Fruit fly (Drosophila melanogaster) whole organism, embryonic: Measurements from ENCODE around the gene Cpr65Aw.

ENCODE experiments used
- Atf6 ChIP-seq: fragments of 200-800 bp; sonication (Bioruptor generic); IDR thresholded peaks from 2 replicates; pipeline ENCODE4 v1.3.6; 2022; ENCODE audit warnings: missing biosample characterization, missing genetic modification characterization
- CG10565 ChIP-seq: fragments of 200-800 bp; sonication (Bioruptor generic); optimal IDR thresholded peaks from 3 replicates; lab custom pipeline; 2016; ENCODE audit warnings: missing biosample characterization, mild to moderate bottlenecking, missing genetic modification characterization
- CG10959 ChIP-seq: fragments of 200-800 bp; sonication (Bioruptor generic); IDR thresholded peaks from 2 replicates; pipeline ENCODE4 v1.3.6; 2022; ENCODE audit warnings: missing biosample characterization, missing genetic modification characterization
- CG12071 ChIP-seq: fragments of 200-800 bp; sonication (Bioruptor generic); optimal IDR thresholded peaks from 3 replicates; lab custom pipeline; 2018; ENCODE audit warnings: missing biosample characterization, mild to moderate bottlenecking, missing genetic modification characterization
- CG12659 ChIP-seq: fragments of 200-800 bp; sonication (Bioruptor generic); optimal IDR thresholded peaks from 3 replicates; lab custom pipeline; 2017; ENCODE audit warnings: mild to moderate bottlenecking, missing biosample characterization, missing genetic modification reagents, missing genetic modification characterization
- CG13287 ChIP-seq: fragments of 200-800 bp; sonication (Bioruptor generic); IDR thresholded peaks from 2 replicates; pipeline ENCODE4 v1.3.6; 2022; ENCODE audit warnings: missing biosample characterization, missing genetic modification characterization; ENCODE audit not compliant: partially characterized antibody
- CG15696 ChIP-seq: fragments of 200-800 bp; sonication (Bioruptor generic); optimal IDR thresholded peaks from 2 replicates; lab custom pipeline; 2019; ENCODE audit warnings: missing biosample characterization, mild to moderate bottlenecking, missing genetic modification characterization, moderate library complexity
- CG16815 ChIP-seq: fragments of 200-800 bp; sonication (Bioruptor generic); optimal IDR thresholded peaks from 3 replicates; lab custom pipeline; 2017; ENCODE audit warnings: missing biosample characterization, mild to moderate bottlenecking, missing genetic modification characterization
- CG17359 ChIP-seq: fragments of 200-800 bp; sonication (Bioruptor generic); optimal IDR thresholded peaks from 3 replicates; lab custom pipeline; 2018; ENCODE audit warnings: missing biosample characterization, mild to moderate bottlenecking, missing genetic modification characterization, moderate library complexity
- CG30431 ChIP-seq: fragments of 200-800 bp; sonication (Bioruptor generic); optimal IDR thresholded peaks from 2 replicates; lab custom pipeline; 2017; ENCODE audit warnings: missing biosample characterization, missing genetic modification characterization
- CG42726 ChIP-seq: fragments of 200-800 bp; sonication (Bioruptor generic); IDR thresholded peaks from 2 replicates; pipeline ENCODE4 v1.3.6; 2022; ENCODE audit warnings: missing biosample characterization, missing genetic modification characterization; ENCODE audit not compliant: partially characterized antibody
- CG4617 ChIP-seq: fragments of 200-800 bp; sonication (Bioruptor generic); optimal IDR thresholded peaks from 3 replicates; lab custom pipeline; 2016; ENCODE audit warnings: missing biosample characterization, missing genetic modification characterization, borderline replicate concordance
- CG5953 ChIP-seq: fragments of 200-800 bp; sonication (Bioruptor generic); IDR thresholded peaks from 2 replicates; pipeline ENCODE4 v1.3.6; 2022; ENCODE audit warnings: missing biosample characterization, missing genetic modification characterization
- CG6254 ChIP-seq: fragments of 200-800 bp; sonication (Bioruptor generic); optimal IDR thresholded peaks from 3 replicates; lab custom pipeline; 2017; ENCODE audit warnings: mild to moderate bottlenecking, missing biosample characterization, missing genetic modification reagents, missing genetic modification characterization
- CG6765 ChIP-seq: fragments of 200-800 bp; sonication (Bioruptor generic); optimal IDR thresholded peaks from 3 replicates; lab custom pipeline; 2017; ENCODE audit warnings: missing biosample characterization, mild to moderate bottlenecking, missing genetic modification characterization
- CG8359 ChIP-seq: fragments of 200-800 bp; sonication (Bioruptor generic); optimal IDR thresholded peaks from 2 replicates; lab custom pipeline; 2017; ENCODE audit warnings: missing biosample characterization, mild to moderate bottlenecking, missing genetic modification characterization, borderline replicate concordance
- CG9932 ChIP-seq: fragments of 200-800 bp; sonication (Bioruptor generic); IDR thresholded peaks from 2 replicates; pipeline ENCODE4 v1.3.6; 2022; ENCODE audit warnings: missing biosample characterization, missing genetic modification characterization
- CkIIα-i1 ChIP-seq: fragments of 200-800 bp; sonication (Bioruptor generic); IDR thresholded peaks from 2 replicates; pipeline ENCODE4 v1.3.6; 2022; ENCODE audit warnings: missing biosample characterization, missing genetic modification characterization
- E2f1 ChIP-seq: fragments of 200-800 bp; sonication (Bioruptor generic); IDR thresholded peaks from 2 replicates; pipeline ENCODE4 v1.3.6; 2022; ENCODE audit warnings: missing biosample characterization, missing genetic modification characterization
- Ets97D ChIP-seq: fragments of 200-800 bp; sonication (Bioruptor generic); optimal IDR thresholded peaks from 3 replicates; lab custom pipeline; 2016; ENCODE audit warnings: missing biosample characterization, missing genetic modification characterization
- Fer1 ChIP-seq: fragments of 200-800 bp; sonication (Bioruptor generic); optimal IDR thresholded peaks from 2 replicates; lab custom pipeline; 2017; ENCODE audit warnings: missing biosample characterization, mild to moderate bottlenecking, missing genetic modification characterization
- Fer3 ChIP-seq: fragments of 200-800 bp; sonication (Bioruptor generic); optimal IDR thresholded peaks from 2 replicates; lab custom pipeline; 2018; ENCODE audit warnings: missing biosample characterization, mild to moderate bottlenecking, missing genetic modification characterization, moderate library complexity
- HLH3B ChIP-seq: fragments of 200-800 bp; sonication (Bioruptor generic); IDR thresholded peaks from 2 replicates; pipeline ENCODE4 v1.3.6; 2022; ENCODE audit warnings: missing biosample characterization, missing genetic modification characterization
- Sox100B ChIP-seq: fragments of 200-800 bp; sonication (Bioruptor generic); optimal IDR thresholded peaks from 3 replicates; lab custom pipeline; 2018; ENCODE audit warnings: missing biosample characterization, mild to moderate bottlenecking, missing genetic modification characterization
- Ssrp ChIP-seq: fragments of 200-800 bp; sonication (Bioruptor generic); optimal IDR thresholded peaks from 2 replicates; lab custom pipeline; 2018; ENCODE audit warnings: missing biosample characterization, mild to moderate bottlenecking, missing genetic modification characterization, moderate library complexity
- Xbp1 ChIP-seq: fragments of 200-800 bp; sonication (Bioruptor generic); optimal IDR thresholded peaks from 3 replicates; lab custom pipeline; 2016; ENCODE audit warnings: missing biosample characterization, mild to moderate bottlenecking, missing genetic modification characterization
- al ChIP-seq: fragments of 200-800 bp; sonication (Bioruptor generic); IDR thresholded peaks from 2 replicates; pipeline ENCODE4 v1.3.6; 2022; ENCODE audit warnings: missing biosample characterization, missing genetic modification characterization
- ara ChIP-seq: fragments of 200-800 bp; sonication (Bioruptor generic); IDR thresholded peaks from 2 replicates; pipeline ENCODE4 v1.3.6; 2022; ENCODE audit warnings: missing biosample characterization, missing genetic modification characterization
- cato ChIP-seq: fragments of 200-800 bp; sonication (Bioruptor generic); optimal IDR thresholded peaks from 2 replicates; lab custom pipeline; 2016; ENCODE audit warnings: missing biosample characterization, missing genetic modification characterization, borderline replicate concordance
- chinmo ChIP-seq: fragments of 200-800 bp; sonication (Bioruptor generic); IDR thresholded peaks from 4 replicates; pipeline ENCODE4 v1.3.6; 2022; ENCODE audit warnings: missing biosample characterization, missing genetic modification characterization; ENCODE audit not compliant: partially characterized antibody
- cwo ChIP-seq: fragments of 200-800 bp; sonication (Bioruptor generic); optimal IDR thresholded peaks from 3 replicates; lab custom pipeline; 2017; ENCODE audit warnings: missing biosample characterization, missing genetic modification characterization, mild to moderate bottlenecking, moderate library complexity, missing genetic modification reagents
- grn ChIP-seq: fragments of 200-800 bp; sonication (Bioruptor generic); optimal IDR thresholded peaks from 3 replicates; lab custom pipeline; 2017; ENCODE audit warnings: missing biosample characterization, missing genetic modification characterization
- lmd ChIP-seq: fragments of 200-800 bp; sonication (Bioruptor generic); IDR thresholded peaks from 2 replicates; pipeline ENCODE4 v1.3.6; 2022; ENCODE audit warnings: missing biosample characterization, missing genetic modification characterization
- lola ChIP-seq, 3 experiments: fragments of >200 bp in 2 of 3; fragments of 200-800 bp in 1 of 3; sonication (Bioruptor generic) in 1 of 3; optimal IDR thresholded peaks; 2 replicates each; lab custom pipeline; 2017 to 2019; ENCODE audit warnings: missing biosample characterization in 3 of 3, missing genetic modification characterization in 3 of 3, mild to moderate bottlenecking in 1 of 3, moderate library complexity in 1 of 3
- org-1 ChIP-seq: fragments of 200-800 bp; sonication (Bioruptor generic); optimal IDR thresholded peaks from 2 replicates; lab custom pipeline; 2017; ENCODE audit warnings: missing biosample characterization, missing genetic modification characterization
- pfk ChIP-seq: fragments of 200-800 bp; sonication (Bioruptor generic); optimal IDR thresholded peaks from 2 replicates; lab custom pipeline; 2018; ENCODE audit warnings: missing biosample characterization, mild to moderate bottlenecking, missing genetic modification characterization, moderate library complexity
- pita ChIP-seq: fragments of 200-800 bp; sonication (Bioruptor generic); optimal IDR thresholded peaks from 2 replicates; lab custom pipeline; 2017; ENCODE audit warnings: missing biosample characterization, mild to moderate bottlenecking, missing genetic modification characterization
- ranshi ChIP-seq: fragments of 200-800 bp; sonication (Bioruptor generic); IDR thresholded peaks from 2 replicates; pipeline ENCODE4 v1.3.6; 2022; ENCODE audit warnings: missing biosample characterization, missing genetic modification characterization
- sc ChIP-seq, 3 experiments: fragments of >200 bp in 2 of 3; fragments of 200-800 bp in 1 of 3; sonication (Bioruptor generic) in 1 of 3; optimal IDR thresholded peaks; 2 replicates in 2 of 3; 3 replicates in 1 of 3; lab custom pipeline; 2017; ENCODE audit warnings: mild to moderate bottlenecking in 1 of 3, missing biosample characterization in 1 of 3, missing genetic modification characterization in 1 of 3, missing genetic modification reagents in 1 of 3
- sim ChIP-seq: fragments of 200-800 bp; sonication (Bioruptor generic); IDR thresholded peaks from 2 replicates; pipeline ENCODE4 v1.3.6; 2022; ENCODE audit warnings: missing biosample characterization, missing genetic modification characterization
- sna ChIP-seq: fragments of 200-800 bp; sonication (Bioruptor generic); IDR thresholded peaks from 2 replicates; pipeline ENCODE4 v1.3.6; 2022; ENCODE audit warnings: missing biosample characterization, missing genetic modification characterization; ENCODE audit not compliant: partially characterized antibody
- ssp ChIP-seq: fragments of 200-800 bp; sonication (Bioruptor generic); IDR thresholded peaks from 2 replicates; pipeline ENCODE4 v1.3.6; 2022; ENCODE audit warnings: missing biosample characterization, missing genetic modification characterization
- stwl ChIP-seq: fragments of 200-800 bp; sonication (Bioruptor generic); optimal IDR thresholded peaks from 3 replicates; lab custom pipeline; 2018; ENCODE audit warnings: missing biosample characterization, mild to moderate bottlenecking, missing genetic modification characterization, moderate library complexity
- usp ChIP-seq: fragments of >200 bp; optimal IDR thresholded peaks from 2 replicates; lab custom pipeline; 2017; ENCODE audit warnings: missing biosample characterization, missing genetic modification characterization
- z ChIP-seq: fragments of 200-800 bp; sonication (Bioruptor generic); IDR thresholded peaks from 3 replicates; pipeline ENCODE4 v1.3.6; 2022; ENCODE audit warnings: missing biosample characterization, missing genetic modification characterization
- zfh1 ChIP-seq: fragments of 200-800 bp; sonication (Bioruptor generic); IDR thresholded peaks from 3 replicates; pipeline ENCODE4 v1.3.6; 2022; ENCODE audit warnings: missing biosample characterization, missing genetic modification characterization
- zfh2 ChIP-seq: fragments of 200-800 bp; sonication (Bioruptor generic); optimal IDR thresholded peaks from 2 replicates; lab custom pipeline; 2016; ENCODE audit warnings: missing biosample characterization, missing genetic modification characterization

Gene Cpr65Aw

dm6 chr3L:6124616-6125408, 17.4 kb downstream of the Cpr65Aw start (continued):
- TF ChIP-seq CG10565 (GFP tag; lab: Kevin White, UChicago) = peak; percentile 24
- peak; percentile 80 for TF ChIP-seq HLH3B
- no peak; the same call in 1 of the 2 replicates for TF ChIP-seq CG13287 (GFP tag; lab: Robert Waterston, UW)
- peak; percentile 13 for TF ChIP-seq Ssrp (tag; lab: Kevin White, UChicago)
- peak; percentile 74 for TF ChIP-seq E2f1 (GFP tag; lab: Robert Waterston, UW)
- TF ChIP-seq CG9932 (GFP tag; lab: Robert Waterston, UW) = peak; percentile 59; the same call in 1 of the 2 replicates
- TF ChIP-seq ssp = peak; percentile 96
- no peak; the same call in 2 of the 3 replicates for TF ChIP-seq z (GFP tag; lab: Robert Waterston, UW)
- no peak; the same call in 1 of the 2 replicates for TF ChIP-seq CkIIα-i1
- TF ChIP-seq cwo (GFP tag; lab: Kevin White, UChicago) = peak; percentile 25
- peak; percentile 92 for TF ChIP-seq CG12071 (GFP tag; lab: Kevin White, UChicago)
- peak; percentile 83 for TF ChIP-seq ara (GFP tag; lab: Robert Waterston, UW)
- peak; percentile 76; the same call in 1 of the 2 replicates for TF ChIP-seq ranshi (GFP tag; lab: Robert Waterston, UW)
- TF ChIP-seq pita (GFP tag; lab: Kevin White, UChicago) = peak; percentile 74
- TF ChIP-seq stwl (tag; lab: Kevin White, UChicago) = peak; percentile 73
- TF ChIP-seq CG30431 (GFP tag; lab: Kevin White, UChicago) = peak; percentile 56
- no peak; the same call in 1 of the 2 replicates for TF ChIP-seq sna (GFP tag; lab: Robert Waterston, UW)
- TF ChIP-seq Fer3 (tag; lab: Kevin White, UChicago) = peak; percentile 75
- TF ChIP-seq sim (GFP tag; lab: Robert Waterston, UW) = peak; percentile 82
- no peak for TF ChIP-seq sc (optimal IDR thresholded peaks at IDR 0.05; lab: Kevin White, UChicago)
- TF ChIP-seq sc (GFP tag; optimal IDR thresholded peaks at IDR 0.05; lab: Kevin White, UChicago) = peak; percentile 29
- peak; percentile 75 for TF ChIP-seq CG8359 (GFP tag; lab: Kevin White, UChicago)
- TF ChIP-seq grn = peak; percentile 50
- TF ChIP-seq pfk (GFP tag; lab: Kevin White, UChicago) = peak; percentile 60
- TF ChIP-seq chinmo (GFP tag; lab: Robert Waterston, UW) = no peak
- TF ChIP-seq CG6254 (GFP tag; lab: Kevin White, UChicago) = peak; percentile 99
- no peak for TF ChIP-seq zfh2 (GFP tag; lab: Kevin White, UChicago)
- no peak for TF ChIP-seq cato (GFP tag; lab: Kevin White, UChicago)
- peak; percentile 79 for TF ChIP-seq CG5953
- TF ChIP-seq lola (GFP tag; optimal IDR thresholded peaks at IDR 0.05; lab: Kevin White, UChicago) = peak in 1 of 3 experiments; percentile 76
- peak; percentile 89 for TF ChIP-seq Fer1 (GFP tag; lab: Kevin White, UChicago)
- no peak for TF ChIP-seq usp (GFP tag; lab: Kevin White, UChicago)
- TF ChIP-seq lmd (GFP tag; lab: Robert Waterston, UW) = peak; percentile 74
- peak; percentile 88 for TF ChIP-seq zfh1 (GFP tag; lab: Robert Waterston, UW)
- TF ChIP-seq CG42726 = peak; percentile 42; the same call in 1 of the 2 replicates
- TF ChIP-seq CG4617 (GFP tag; lab: Kevin White, UChicago) = peak; percentile 1
- peak; percentile 57 for TF ChIP-seq org-1
- peak; percentile 77 for TF ChIP-seq CG17359
- TF ChIP-seq Atf6 = peak; percentile 71
- TF ChIP-seq Sox100B (GFP tag; lab: Kevin White, UChicago) = peak; percentile 75
- TF ChIP-seq CG6765 (GFP tag; lab: Kevin White, UChicago) = peak; percentile 88
- peak; percentile 39 for TF ChIP-seq CG12659 (GFP tag; lab: Kevin White, UChicago)
- peak; percentile 73 for TF ChIP-seq al (GFP tag; lab: Robert Waterston, UW)
- TF ChIP-seq Ets97D (GFP tag; lab: Kevin White, UChicago) = peak; percentile 99
- TF ChIP-seq CG15696 (tag; lab: Kevin White, UChicago) = peak; percentile 35
- TF ChIP-seq Xbp1 = peak; percentile 60
- peak; percentile 17 for TF ChIP-seq CG16815 (GFP tag; lab: Kevin White, UChicago)
- TF ChIP-seq CG10959 (GFP tag; lab: Robert Waterston, UW) = peak; percentile 69; the same call in 1 of the 2 replicates
